Worm (Caenorhabditis elegans) whole organism, L1 larva: Measurements from ENCODE around the gene ccar-1.
A peak's percentile ranks its signal among the peaks of the same experiment; 100 is the strongest.

Experiments
- C16A3.4 ChIP-seq: fragments of 150-350 bp; optimal IDR thresholded peaks from 2 replicates; lab custom pipeline; 2014; ENCODE audit warnings: missing biosample characterization, missing genetic modification characterization
- alr-1 ChIP-seq: fragments of 200-800 bp; sonication (Bioruptor generic); optimal IDR thresholded peaks from 2 replicates; lab custom pipeline; 2018; ENCODE audit warnings: borderline replicate concordance, mild to moderate bottlenecking, missing genetic modification characterization, missing compliant biosample characterization
- aly-2 ChIP-seq: fragments of 150-350 bp; optimal IDR thresholded peaks from 2 replicates; lab custom pipeline; 2014; ENCODE audit warnings: missing biosample characterization, missing genetic modification characterization
- blmp-1 ChIP-seq: fragments of 150-350 bp; optimal IDR thresholded peaks from 2 replicates; lab custom pipeline; 2014; ENCODE audit warnings: missing biosample characterization, missing genetic modification characterization
- ceh-63 ChIP-seq: fragments of 200-800 bp; sonication (Bioruptor generic); optimal IDR thresholded peaks from 2 replicates; lab custom pipeline; 2018; ENCODE audit warnings: mild to moderate bottlenecking, missing genetic modification characterization, missing compliant biosample characterization
- ceh-8 ChIP-seq: fragments of 200-800 bp; sonication (Bioruptor generic); optimal IDR thresholded peaks from 2 replicates; lab custom pipeline; 2018; ENCODE audit warnings: mild to moderate bottlenecking, missing genetic modification characterization, moderate library complexity, missing compliant biosample characterization
- ceh-88 ChIP-seq: fragments of 200-800 bp; sonication (Bioruptor generic); IDR thresholded peaks from 2 replicates; pipeline ENCODE4 v1.3.6; 2022; ENCODE audit warnings: missing genetic modification characterization, missing compliant biosample characterization
- ceh-90 ChIP-seq: sonication (generic microtip); optimal IDR thresholded peaks from 2 replicates; lab custom pipeline; 2016; ENCODE audit warnings: missing genetic modification characterization, missing compliant biosample characterization
- ces-1 ChIP-seq: fragments of 150-350 bp; optimal IDR thresholded peaks from 2 replicates; lab custom pipeline; 2014; ENCODE audit warnings: missing biosample characterization, missing genetic modification reagents, missing genetic modification characterization
- dpl-1 ChIP-seq, 3 experiments: fragments of 150-350 bp in 2 of 3; sonication (generic microtip) in 1 of 3; optimal IDR thresholded peaks; 2 replicates each; lab custom pipeline; 2014 to 2017; ENCODE audit warnings: missing biosample characterization in 3 of 3, missing genetic modification characterization in 3 of 3, missing genetic modification reagents in 3 of 3
- dsc-1 ChIP-seq: sonication (generic microtip); optimal IDR thresholded peaks from 2 replicates; lab custom pipeline; 2016; ENCODE audit warnings: mild to moderate bottlenecking, missing genetic modification characterization, missing compliant biosample characterization
- efl-1 ChIP-seq, 4 experiments: fragments of 150-350 bp; optimal IDR thresholded peaks in 3 of 4; peaks in 1 of 4; 1 replicate in 1 of 4; 2 replicates in 3 of 4; lab custom pipeline; 2014; ENCODE audit warnings: missing biosample characterization in 2 of 4, missing genetic modification characterization in 2 of 4, missing genetic modification reagents in 2 of 4
- efl-3 ChIP-seq: fragments of 200-800 bp; sonication (Bioruptor generic); optimal IDR thresholded peaks from 2 replicates; lab custom pipeline; 2018; ENCODE audit warnings: mild to moderate bottlenecking, missing genetic modification characterization, missing compliant biosample characterization
- elt-2 ChIP-seq: sonication (generic microtip); optimal IDR thresholded peaks from 2 replicates; lab custom pipeline; 2016; ENCODE audit warnings: missing genetic modification characterization, mild to moderate bottlenecking, inconsistent platforms, missing compliant biosample characterization, missing genetic modification reagents
- elt-3 ChIP-seq, 6 experiments: fragments of 150-350 bp in 1 of 6; sonication (generic microtip); optimal IDR thresholded peaks; 2 replicates each; lab custom pipeline; 2017 to 2018; ENCODE audit warnings: missing biosample characterization in 6 of 6, missing genetic modification characterization in 6 of 6, inconsistent platforms in 1 of 6
- ets-5 ChIP-seq: fragments of 200-800 bp; sonication (Bioruptor generic); IDR thresholded peaks from 2 replicates; pipeline ENCODE4 v1.3.6; 2022; ENCODE audit warnings: missing genetic modification characterization, missing compliant biosample characterization
- fkh-10 ChIP-seq: sonication (generic microtip); optimal IDR thresholded peaks from 2 replicates; lab custom pipeline; 2017; ENCODE audit warnings: missing biosample characterization, missing genetic modification reagents, missing genetic modification characterization
- fkh-8 ChIP-seq: sonication (generic microtip); optimal IDR thresholded peaks from 2 replicates; lab custom pipeline; 2016; ENCODE audit warnings: mild to moderate bottlenecking, missing genetic modification characterization, missing compliant biosample characterization
- grh-1 ChIP-seq: fragments of 200-800 bp; sonication (Bioruptor generic); IDR thresholded peaks from 2 replicates; pipeline ENCODE4 v1.3.6; 2022; ENCODE audit warnings: missing genetic modification reagents, missing genetic modification characterization, missing compliant biosample characterization
- hlh-17 ChIP-seq: fragments of 200-800 bp; sonication (Bioruptor generic); optimal IDR thresholded peaks from 2 replicates; lab custom pipeline; 2018; ENCODE audit warnings: missing genetic modification characterization, mild to moderate bottlenecking, missing compliant biosample characterization, moderate library complexity, borderline replicate concordance
- hlh-4 ChIP-seq: sonication (generic microtip); optimal IDR thresholded peaks from 2 replicates; lab custom pipeline; 2016; ENCODE audit warnings: mild to moderate bottlenecking, missing genetic modification characterization, missing compliant biosample characterization
- hpl-2 ChIP-seq: fragments of 150-350 bp; optimal IDR thresholded peaks from 2 replicates; lab custom pipeline; 2014; ENCODE audit warnings: missing biosample characterization, missing genetic modification reagents, missing genetic modification characterization
- irx-1 ChIP-seq: sonication (generic microtip); optimal IDR thresholded peaks from 2 replicates; lab custom pipeline; 2016; ENCODE audit warnings: missing genetic modification characterization, missing compliant biosample characterization
- isw-1 ChIP-seq: fragments of 200-800 bp; sonication (Bioruptor generic); IDR thresholded peaks from 2 replicates; pipeline ENCODE4 v1.3.6; 2022; ENCODE audit warnings: missing genetic modification characterization, missing compliant biosample characterization
- lin-14 ChIP-seq: fragments of 200-800 bp; sonication (Bioruptor generic); optimal IDR thresholded peaks from 2 replicates; lab custom pipeline; 2018; ENCODE audit warnings: mild to moderate bottlenecking, missing genetic modification characterization, moderate library complexity, missing compliant biosample characterization
- lin-35 ChIP-seq, 2 experiments: fragments of 150-350 bp; optimal IDR thresholded peaks; 2 replicates each; lab custom pipeline; 2014; ENCODE audit warnings: missing biosample characterization in 2 of 2, missing genetic modification characterization in 2 of 2, missing genetic modification reagents in 2 of 2
- lin-39 ChIP-seq: fragments of 150-350 bp; optimal IDR thresholded peaks from 2 replicates; lab custom pipeline; 2014; ENCODE audit warnings: missing biosample characterization, missing genetic modification reagents, missing genetic modification characterization
- lsy-2 ChIP-seq, 2 experiments: fragments of 150-350 bp; optimal IDR thresholded peaks; 2 replicates each; lab custom pipeline; 2014; ENCODE audit warnings: missing biosample characterization in 2 of 2, missing genetic modification characterization in 2 of 2
- mab-9 ChIP-seq: fragments of 200-800 bp; sonication (Bioruptor generic); IDR thresholded peaks from 2 replicates; pipeline ENCODE4 v1.3.6; 2022; ENCODE audit warnings: missing genetic modification reagents, missing genetic modification characterization, missing compliant biosample characterization
- mef-2 ChIP-seq: fragments of 150-350 bp; optimal IDR thresholded peaks from 2 replicates; lab custom pipeline; 2014; ENCODE audit warnings: missing biosample characterization, missing genetic modification characterization
- mep-1 ChIP-seq: fragments of 150-350 bp; optimal IDR thresholded peaks from 2 replicates; lab custom pipeline; 2014; ENCODE audit warnings: missing biosample characterization, missing genetic modification characterization
- nhr-12 ChIP-seq: sonication (generic microtip); optimal IDR thresholded peaks from 2 replicates; lab custom pipeline; 2017; ENCODE audit warnings: missing biosample characterization, missing genetic modification characterization
- nhr-19 ChIP-seq: fragments of 200-800 bp; sonication (Bioruptor generic); conservative IDR thresholded peaks from 2 replicates; pipeline ENCODE4 v1.3.6; 2022; ENCODE audit warnings: missing genetic modification characterization, missing compliant biosample characterization
- nhr-237 ChIP-seq: fragments of 150-350 bp; optimal IDR thresholded peaks from 2 replicates; lab custom pipeline; 2014; ENCODE audit warnings: missing biosample characterization, missing genetic modification characterization
- nhr-76 ChIP-seq: sonication (generic microtip); optimal IDR thresholded peaks from 2 replicates; lab custom pipeline; 2017; ENCODE audit warnings: missing biosample characterization, missing genetic modification characterization
- nhr-77 ChIP-seq: fragments of 150-350 bp; optimal IDR thresholded peaks from 2 replicates; lab custom pipeline; 2014; ENCODE audit warnings: missing biosample characterization, missing genetic modification characterization
- nhr-84 ChIP-seq: sonication (generic microtip); optimal IDR thresholded peaks from 2 replicates; lab custom pipeline; 2017; ENCODE audit warnings: missing biosample characterization, missing genetic modification characterization
- nhr-85 ChIP-seq: sonication (generic microtip); peaks from one replicate; lab custom pipeline; 2016; ENCODE audit warnings: missing genetic modification characterization, inconsistent platforms, missing compliant biosample characterization
- nhr-90 ChIP-seq: sonication (generic microtip); optimal IDR thresholded peaks from 2 replicates; lab custom pipeline; 2016; ENCODE audit warnings: mild to moderate bottlenecking, missing genetic modification characterization, missing compliant biosample characterization; ENCODE audit not compliant: poor library complexity
- pag-3 ChIP-seq: sonication (generic microtip); optimal IDR thresholded peaks from 2 replicates; lab custom pipeline; 2017; ENCODE audit warnings: missing genetic modification characterization, mild to moderate bottlenecking, missing compliant biosample characterization, antibody characterized with exemption, borderline replicate concordance; ENCODE audit not compliant: insufficient read depth
- pax-3 ChIP-seq: fragments of 200-800 bp; sonication (Bioruptor generic); optimal IDR thresholded peaks from 2 replicates; lab custom pipeline; 2018; ENCODE audit warnings: mild to moderate bottlenecking, missing genetic modification characterization, moderate library complexity, missing compliant biosample characterization
- skn-1 ChIP-seq: fragments of 150-350 bp; optimal IDR thresholded peaks from 2 replicates; lab custom pipeline; 2014; ENCODE audit warnings: missing biosample characterization, missing genetic modification characterization
- snpc-4 ChIP-seq: fragments of 150-350 bp; optimal IDR thresholded peaks from 2 replicates; lab custom pipeline; 2014; ENCODE audit warnings: missing biosample characterization, missing genetic modification characterization
- snu-23 ChIP-seq: sonication (generic microtip); optimal IDR thresholded peaks from 2 replicates; lab custom pipeline; 2016; ENCODE audit warnings: missing genetic modification characterization, missing compliant biosample characterization
- sptf-1 ChIP-seq: fragments of 150-350 bp; optimal IDR thresholded peaks from 2 replicates; lab custom pipeline; 2014; ENCODE audit warnings: missing biosample characterization, missing genetic modification characterization
- unc-30 ChIP-seq: sonication (generic microtip); optimal IDR thresholded peaks from 2 replicates; lab custom pipeline; 2017; ENCODE audit warnings: missing biosample characterization, missing genetic modification characterization
- unc-98 ChIP-seq: fragments of 200-800 bp; sonication (Bioruptor generic); IDR thresholded peaks from 2 replicates; pipeline ENCODE4 v1.3.6; 2022; ENCODE audit warnings: missing genetic modification characterization, missing compliant biosample characterization
- ztf-4 ChIP-seq: fragments of 150-350 bp; optimal IDR thresholded peaks from 2 replicates; lab custom pipeline; 2014; ENCODE audit warnings: missing biosample characterization, missing genetic modification characterization

ccar-1 gene

ce11 chrIV:14071466-14071865, at the start of gene ccar-1:
Gene ccar-1 (plus strand): TSS chrIV:14071548.
- TF ChIP-seq nhr-85 (tag; lab: Kevin White, UChicago) (no peak), ceh-63 (GFP tag; lab: Kevin White, UChicago) (peak; percentile 60), nhr-76 (no peak), ceh-90 (tag; lab: Kevin White, UChicago) (no peak), nhr-19 (0 out of 2 replicates have a peak, but pooled peaks have one; percentile 9)

DNA sequence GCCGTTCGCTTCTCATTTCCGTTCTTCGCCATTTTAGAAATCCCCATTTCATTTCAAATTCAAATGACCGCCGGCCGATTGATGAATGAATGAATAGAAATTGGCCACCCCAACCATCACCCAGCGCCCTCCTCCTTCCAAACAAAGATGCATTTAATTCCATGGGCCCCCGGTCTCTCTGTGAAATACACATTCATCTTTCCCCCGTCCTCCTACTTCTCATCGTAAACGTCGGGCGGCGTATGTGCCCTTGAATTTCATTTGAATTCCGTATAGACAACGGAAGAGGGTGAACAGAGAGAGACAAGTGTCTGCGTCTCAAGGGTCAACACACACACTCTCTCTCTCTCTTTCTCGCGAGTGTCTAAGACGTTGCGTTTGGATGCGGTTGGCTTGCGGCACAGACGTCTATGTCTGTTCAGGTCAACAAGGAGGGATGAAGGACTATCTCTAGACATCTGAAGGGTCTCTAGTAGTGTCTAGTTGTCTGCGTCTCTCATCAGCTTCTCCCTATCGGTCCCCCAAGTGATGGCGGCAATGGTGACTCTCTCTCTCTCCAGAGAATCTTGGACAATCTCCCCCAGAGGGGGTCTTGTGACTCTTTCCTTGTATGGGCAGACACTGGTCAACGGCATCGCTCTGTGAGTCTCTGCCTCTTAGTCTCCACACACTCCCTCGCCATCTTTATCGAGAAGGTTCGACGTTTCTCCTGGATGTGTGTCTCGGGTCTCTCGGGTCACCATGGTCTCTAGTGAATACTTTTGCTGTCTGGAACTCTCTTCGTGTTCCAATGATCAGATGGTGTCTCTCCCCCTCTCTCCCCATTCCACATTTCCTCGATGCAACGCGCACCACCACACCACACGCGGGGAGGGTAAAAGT, 38.5 kb upstream of the ccar-1 start:
- TF ChIP-seq irx-1 (tag; lab: Kevin White, UChicago) (peak; percentile 8), nhr-84 (tag; lab: Kevin White, UChicago) (no peak), lin-35 (GFP tag; optimal IDR thresholded peaks at IDR 0.05; lab: Kevin White, UChicago) (peak; percentile 32 to 63), efl-3 (no peak), mep-1 (tag; lab: Kevin White, UChicago) (peak; percentile 65), isw-1 (GFP tag; lab: Robert Waterston, UW) (peak; percentile 59), pag-3 (tag; lab: Kevin White, UChicago) (no peak), nhr-12 (tag; lab: Kevin White, UChicago) (no peak), mef-2 (tag; lab: Kevin White, UChicago) (no peak), ets-5 (GFP tag; lab: Robert Waterston, UW) (no peak), lsy-2 (tag; optimal IDR thresholded peaks at IDR 0.05; lab: Kevin White, UChicago) (peak; percentile 66 to 81), skn-1 (tag; lab: Kevin White, UChicago) (peak; percentile 51), mab-9 (peak; percentile 84), aly-2 (tag; lab: Kevin White, UChicago) (no peak), nhr-76 (no peak), C16A3.4 (no peak), hpl-2 (no peak), ztf-4 (tag; lab: Kevin White, UChicago) (peak; percentile 53), dsc-1 (tag; lab: Kevin White, UChicago) (peak; percentile 75), snu-23 (GFP tag; lab: Kevin White, UChicago) (peak; percentile 85), ceh-88 (peak; percentile 85), alr-1 (tag; lab: Kevin White, UChicago) (no peak), fkh-8 (tag; lab: Kevin White, UChicago) (peak; percentile 73), unc-98 (GFP tag; lab: Robert Waterston, UW) (no peak), lin-14 (GFP tag; lab: Kevin White, UChicago) (peak; percentile 66), hlh-17 (no peak), efl-1 (optimal IDR thresholded peaks at IDR 0.05; lab: Kevin White, UChicago) (peak; percentile 72 to 83), efl-1 (GFP tag; optimal IDR thresholded peaks at IDR 0.05 in 1 of 2; lab: Kevin White, UChicago) (peak; percentile 51 to 94), hlh-4 (tag; lab: Kevin White, UChicago) (no peak), snpc-4 (tag; lab: Kevin White, UChicago) (peak; percentile 13), ceh-90 (tag; lab: Kevin White, UChicago) (no peak), nhr-77 (tag; lab: Kevin White, UChicago) (no peak), pax-3 (tag; lab: Kevin White, UChicago) (peak; percentile 78), blmp-1 (tag; lab: Kevin White, UChicago) (peak; percentile 36), ceh-8 (no peak), nhr-90 (tag; lab: Kevin White, UChicago) (peak; percentile 69), elt-3 (tag; optimal IDR thresholded peaks at IDR 0.05; lab: Kevin White, UChicago) (no peak), dpl-1 (GFP tag; optimal IDR thresholded peaks at IDR 0.05; lab: Kevin White, UChicago) (peak; percentile 19 to 58 (median 50)), nhr-237 (tag; lab: Kevin White, UChicago) (no peak), unc-30 (tag; lab: Kevin White, UChicago) (peak; percentile 60), fkh-10 (peak; percentile 73), elt-2 (tag; lab: Kevin White, UChicago) (peak; percentile 49), ces-1 (GFP tag; lab: Kevin White, UChicago) (no peak), sptf-1 (tag; lab: Kevin White, UChicago) (no peak), grh-1 (GFP tag; lab: Robert Waterston, UW) (peak; percentile 74), lin-39 (no peak)
